Fruit fly (Drosophila melanogaster) whole organism, wandering third instar larva: ENCODE measurements around the gene CG5446.

Experiments
- Abd-B ChIP-seq: fragments of >200 bp; optimal IDR thresholded peaks from 2 replicates; lab custom pipeline; 2017; ENCODE audit warnings: missing biosample characterization, missing genetic modification characterization
- CG32264 ChIP-seq: fragments of 200-800 bp; sonication (Bioruptor generic); optimal IDR thresholded peaks from 2 replicates; lab custom pipeline; 2016; ENCODE audit warnings: missing biosample characterization, missing genetic modification characterization
- CrebA ChIP-seq: fragments of 200-800 bp; sonication (Bioruptor generic); optimal IDR thresholded peaks from 2 replicates; lab custom pipeline; 2016; ENCODE audit warnings: missing biosample characterization, mild to moderate bottlenecking, missing genetic modification characterization, borderline replicate concordance
- Dfd ChIP-seq: fragments of >200 bp; optimal IDR thresholded peaks from 2 replicates; lab custom pipeline; 2017; ENCODE audit warnings: missing biosample characterization, missing genetic modification characterization
- Dif ChIP-seq: fragments of 200-275, 200-300 bp; sonication (Bioruptor generic); optimal IDR thresholded peaks from 2 replicates; lab custom pipeline; 2018; ENCODE audit warnings: missing biosample characterization, missing genetic modification characterization; ENCODE audit not compliant: partially characterized antibody
- GATAd ChIP-seq: sonication (Bioruptor generic); optimal IDR thresholded peaks from 2 replicates; lab custom pipeline; 2016; ENCODE audit warnings: missing biosample characterization, missing genetic modification characterization
- HLH106 ChIP-seq: fragments of 200-800 bp; optimal IDR thresholded peaks from 3 replicates; lab custom pipeline; 2019; ENCODE audit warnings: missing biosample characterization, mild to moderate bottlenecking, missing genetic modification characterization, moderate library complexity
- Hnf4 ChIP-seq: fragments of 200-800 bp; sonication (Bioruptor generic); optimal IDR thresholded peaks from 2 replicates; lab custom pipeline; 2016; ENCODE audit warnings: missing biosample characterization, mild to moderate bottlenecking, missing genetic modification characterization
- Hr78 ChIP-seq: fragments of >200 bp; optimal IDR thresholded peaks from 2 replicates; lab custom pipeline; 2017; ENCODE audit warnings: missing biosample characterization, missing genetic modification characterization
- Hr83 ChIP-seq: fragments of 200-300 bp; sonication (Bioruptor generic); optimal IDR thresholded peaks from 2 replicates; lab custom pipeline; 2016; ENCODE audit warnings: missing biosample characterization, mild to moderate bottlenecking, missing genetic modification characterization, moderate library complexity; ENCODE audit not compliant: poor library complexity, severe bottlenecking
- Jra ChIP-seq: sonication (Bioruptor generic); optimal IDR thresholded peaks from 2 replicates; lab custom pipeline; 2016; ENCODE audit warnings: missing biosample characterization, missing genetic modification characterization
- Mio ChIP-seq: sonication (Bioruptor generic); optimal IDR thresholded peaks from 2 replicates; lab custom pipeline; 2016; ENCODE audit warnings: missing biosample characterization, missing genetic modification characterization
- Myc ChIP-seq: fragments of >200 bp; optimal IDR thresholded peaks from 2 replicates; lab custom pipeline; 2017
- N ChIP-seq: fragments of >200 bp; optimal IDR thresholded peaks from 2 replicates; lab custom pipeline; 2018; ENCODE audit warnings: missing biosample characterization, missing external identifiers, missing genetic modification characterization
- OdsH ChIP-seq: fragments of 200-800 bp; sonication (Bioruptor generic); optimal IDR thresholded peaks from 2 replicates; lab custom pipeline; 2016; ENCODE audit warnings: missing biosample characterization, mild to moderate bottlenecking, missing genetic modification characterization
- Rel ChIP-seq, 2 experiments: fragments of 200-800 bp; sonication (Bioruptor generic) in 1 of 2; optimal IDR thresholded peaks; 2 replicates in 1 of 2; 3 replicates in 1 of 2; lab custom pipeline; 2016 to 2019; ENCODE audit warnings: mild to moderate bottlenecking in 2 of 2, missing biosample characterization in 2 of 2, missing genetic modification characterization in 2 of 2, moderate library complexity in 1 of 2
- Sp1 ChIP-seq: fragments of 200-800 bp; sonication (Bioruptor generic); optimal IDR thresholded peaks from 3 replicates; lab custom pipeline; 2019; ENCODE audit warnings: missing biosample characterization, mild to moderate bottlenecking, missing genetic modification characterization, moderate library complexity
- Vsx2 ChIP-seq: fragments of 200-300, 225-300 bp; sonication (Bioruptor generic); optimal IDR thresholded peaks from 2 replicates; lab custom pipeline; 2018; ENCODE audit warnings: missing biosample characterization, missing genetic modification characterization; ENCODE audit not compliant: partially characterized antibody
- br ChIP-seq: fragments of 200-800 bp; sonication (Bioruptor generic); optimal IDR thresholded peaks from 2 replicates; lab custom pipeline; 2016; ENCODE audit warnings: missing biosample characterization, missing genetic modification characterization
- brk ChIP-seq: fragments of 200-800 bp; sonication (Bioruptor generic); optimal IDR thresholded peaks from 2 replicates; lab custom pipeline; 2016; ENCODE audit warnings: missing biosample characterization, mild to moderate bottlenecking, missing genetic modification characterization
- dl ChIP-seq, 2 experiments: fragments of 175-275, 200-275 bp in 1 of 2; fragments of 200-275 bp in 1 of 2; sonication (Bioruptor generic); optimal IDR thresholded peaks; lab custom pipeline; 2018; ENCODE audit warnings: mild to moderate bottlenecking in 2 of 2, missing biosample characterization in 2 of 2, missing genetic modification characterization in 2 of 2, moderate library complexity in 2 of 2; ENCODE audit not compliant: partially characterized antibody in 2 of 2, insufficient read depth in 1 of 2
- dsf ChIP-seq: sonication (Bioruptor generic); optimal IDR thresholded peaks from 2 replicates; lab custom pipeline; 2016; ENCODE audit warnings: missing biosample characterization, missing genetic modification characterization, borderline replicate concordance
- ey ChIP-seq: fragments of 200-800 bp; sonication (Bioruptor generic); optimal IDR thresholded peaks from 2 replicates; lab custom pipeline; 2016; ENCODE audit warnings: missing biosample characterization, missing genetic modification characterization
- foxo ChIP-seq, 2 experiments: fragments of 200-800 bp; sonication (Bioruptor generic); optimal IDR thresholded peaks; 2 replicates in 1 of 2; 3 replicates in 1 of 2; lab custom pipeline; 2016 to 2017; ENCODE audit warnings: missing biosample characterization in 2 of 2, missing genetic modification characterization in 2 of 2
- fru ChIP-seq: fragments of 200-800 bp; sonication (Bioruptor generic); optimal IDR thresholded peaks from 3 replicates; lab custom pipeline; 2016; ENCODE audit warnings: missing biosample characterization, mild to moderate bottlenecking, missing genetic modification characterization
- h ChIP-seq: fragments of 200-800 bp; sonication (Bioruptor generic); optimal IDR thresholded peaks from 3 replicates; lab custom pipeline; 2016; ENCODE audit warnings: missing biosample characterization, mild to moderate bottlenecking, missing genetic modification characterization
- jim ChIP-seq: fragments of 175-275, 200-325 bp; sonication (Bioruptor generic); optimal IDR thresholded peaks from 2 replicates; lab custom pipeline; 2016; ENCODE audit warnings: missing biosample characterization, mild to moderate bottlenecking, missing genetic modification characterization
- lola ChIP-seq: fragments of >200 bp; optimal IDR thresholded peaks from 2 replicates; lab custom pipeline; 2017; ENCODE audit warnings: missing biosample characterization, missing genetic modification characterization
- psq ChIP-seq: fragments of 200-800 bp; sonication (Bioruptor generic); optimal IDR thresholded peaks from 3 replicates; lab custom pipeline; 2017; ENCODE audit warnings: missing biosample characterization, mild to moderate bottlenecking, missing genetic modification characterization, moderate library complexity
- rgr ChIP-seq: fragments of 200-800 bp; sonication (Bioruptor generic); optimal IDR thresholded peaks from 3 replicates; lab custom pipeline; 2016; ENCODE audit warnings: missing biosample characterization, mild to moderate bottlenecking, missing genetic modification characterization
- sage ChIP-seq: fragments of 200-800 bp; sonication (Bioruptor generic); optimal IDR thresholded peaks from 2 replicates; lab custom pipeline; 2016; ENCODE audit warnings: missing biosample characterization, mild to moderate bottlenecking, missing genetic modification characterization
- tai ChIP-seq: sonication (Bioruptor generic); optimal IDR thresholded peaks from 2 replicates; lab custom pipeline; 2016; ENCODE audit warnings: missing biosample characterization, missing genetic modification characterization
- woc ChIP-seq: sonication (Bioruptor generic); optimal IDR thresholded peaks from 2 replicates; lab custom pipeline; 2016; ENCODE audit warnings: missing biosample characterization, mild to moderate bottlenecking, missing genetic modification characterization

The CG5446 gene

dm6 chr2L:12459191-12459590, 31.7 kb upstream of the CG5446 start:
- TF ChIP-seq sage (peak; percentile 32), tai (no peak)

dm6 chr2L:12457715-12458114, 30.2 kb upstream of the CG5446 start:
- TF ChIP-seq h (GFP tag; lab: Kevin White, UChicago), result no peak
- no peak for TF ChIP-seq Mio (GFP tag; lab: Kevin White, UChicago)
- TF ChIP-seq Rel (GFP tag; optimal IDR thresholded peaks at IDR 0.05; lab: Kevin White, UChicago), result no peak
- no peak for TF ChIP-seq Rel (tag; optimal IDR thresholded peaks at IDR 0.05; lab: Kevin White, UChicago)
- TF ChIP-seq OdsH (GFP tag; lab: Kevin White, UChicago), result no peak
- TF ChIP-seq GATAd (GFP tag; lab: Kevin White, UChicago), result no peak
- TF ChIP-seq ey (GFP tag; lab: Kevin White, UChicago), result no peak
- no peak for TF ChIP-seq jim
- no peak for TF ChIP-seq psq (GFP tag; lab: Kevin White, UChicago)
- TF ChIP-seq dl (GFP tag; optimal IDR thresholded peaks at IDR 0.05; lab: Kevin White, UChicago; ENCODE audit: insufficient read depth in 1 of 2, partially characterized antibody in 2 of 2), result no peak
- TF ChIP-seq br (GFP tag; lab: Kevin White, UChicago), result no peak
- no peak for TF ChIP-seq sage

DNA sequence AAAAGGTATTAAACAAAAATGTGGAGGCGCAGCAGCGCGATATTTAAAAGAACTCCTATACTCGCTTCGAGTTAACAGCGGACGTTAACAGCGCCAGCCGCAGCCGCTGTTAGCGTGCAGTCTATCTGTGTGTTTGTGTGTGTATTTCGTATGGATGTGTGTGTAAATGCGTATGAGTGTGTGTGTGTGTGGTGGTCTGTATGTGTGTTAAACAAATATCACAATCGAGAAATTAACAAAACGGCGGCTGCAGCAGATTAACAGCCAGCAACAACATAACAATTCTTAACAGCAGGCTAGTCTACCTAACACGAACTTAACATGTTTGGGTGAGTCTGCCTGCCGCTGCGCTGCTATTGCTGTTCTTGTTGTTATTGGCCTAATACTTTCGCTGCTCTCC, 29.7 kb upstream of the CG5446 start:
- TF ChIP-seq N (GFP tag; lab: Kevin White, UChicago), result no peak
- TF ChIP-seq Hr78 (GFP tag; lab: Kevin White, UChicago), result no peak
- peak; percentile 5 for TF ChIP-seq Hr83 (GFP tag; lab: Kevin White, UChicago)
- TF ChIP-seq Mio (GFP tag; lab: Kevin White, UChicago), result no peak
- no peak for TF ChIP-seq sage
- no peak for TF ChIP-seq HLH106 (tag; lab: Kevin White, UChicago)
- TF ChIP-seq Vsx2 (GFP tag; lab: Kevin White, UChicago), result no peak
- TF ChIP-seq br (GFP tag; lab: Kevin White, UChicago), result no peak
- peak; percentile 6 for TF ChIP-seq CG32264 (GFP tag; lab: Kevin White, UChicago)
- no peak for TF ChIP-seq brk
- TF ChIP-seq Sp1, result no peak
- peak; percentile 28 for TF ChIP-seq rgr (GFP tag; lab: Kevin White, UChicago)
- no peak for TF ChIP-seq Rel (GFP tag; optimal IDR thresholded peaks at IDR 0.05; lab: Kevin White, UChicago)
- no peak for TF ChIP-seq Rel (tag; optimal IDR thresholded peaks at IDR 0.05; lab: Kevin White, UChicago)
- TF ChIP-seq Hnf4 (GFP tag; lab: Kevin White, UChicago), result no peak
- no peak for TF ChIP-seq CrebA (GFP tag; lab: Kevin White, UChicago)
- TF ChIP-seq Abd-B (GFP tag; lab: Kevin White, UChicago), result no peak
- TF ChIP-seq lola (GFP tag; lab: Kevin White, UChicago), result no peak
- TF ChIP-seq GATAd (GFP tag; lab: Kevin White, UChicago), result no peak
- no peak for TF ChIP-seq OdsH (GFP tag; lab: Kevin White, UChicago)

- TF ChIP-seq foxo (GFP tag; optimal IDR thresholded peaks at IDR 0.05; lab: Kevin White, UChicago), result no peak
- no peak for TF ChIP-seq tai
- no peak for TF ChIP-seq h (GFP tag; lab: Kevin White, UChicago)
- TF ChIP-seq Dif (GFP tag; lab: Kevin White, UChicago), result no peak
- TF ChIP-seq CrebA (GFP tag; lab: Kevin White, UChicago), result no peak
- TF ChIP-seq lola (GFP tag; lab: Kevin White, UChicago), result no peak
- no peak for TF ChIP-seq Hr78 (GFP tag; lab: Kevin White, UChicago)
- no peak for TF ChIP-seq jim
- TF ChIP-seq Dfd, result no peak
- TF ChIP-seq Hr83 (GFP tag; lab: Kevin White, UChicago), result no peak
- no peak for TF ChIP-seq brk
- no peak for TF ChIP-seq HLH106 (tag; lab: Kevin White, UChicago)
- TF ChIP-seq Sp1, result no peak
- TF ChIP-seq N (GFP tag; lab: Kevin White, UChicago), result no peak
- TF ChIP-seq Jra (GFP tag; lab: Kevin White, UChicago), result no peak
- no peak for TF ChIP-seq psq (GFP tag; lab: Kevin White, UChicago)
- no peak for TF ChIP-seq Abd-B (GFP tag; lab: Kevin White, UChicago)
- no peak for TF ChIP-seq sage
Measured at dm6 chr2L:12455750-12456149, 28.2 kb upstream of the CG5446 start.

DNA sequence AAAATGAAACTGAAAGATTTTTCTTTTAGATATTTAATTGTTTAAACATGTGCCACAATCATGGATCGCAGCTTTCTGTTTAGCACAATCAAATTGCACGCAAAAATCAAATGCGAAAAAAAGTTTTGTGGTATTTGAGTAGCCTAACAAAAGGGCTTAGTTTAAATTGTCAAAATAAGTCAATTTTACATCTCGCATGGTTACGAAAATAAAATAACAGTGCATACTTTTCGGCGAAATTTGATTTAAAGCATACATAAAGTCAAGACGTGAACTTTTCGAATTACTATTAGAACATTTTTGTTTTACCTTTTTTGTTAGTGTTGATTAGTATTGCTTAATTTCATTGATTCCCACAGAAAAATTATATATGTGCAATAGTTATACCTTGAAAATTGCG, 27.5 kb upstream of the CG5446 start:
- TF ChIP-seq fru (GFP tag; lab: Kevin White, UChicago) (no peak), HLH106 (tag; lab: Kevin White, UChicago) (no peak), Mio (GFP tag; lab: Kevin White, UChicago) (no peak), dsf (GFP tag; lab: Kevin White, UChicago) (no peak), psq (GFP tag; lab: Kevin White, UChicago) (no peak), Vsx2 (GFP tag; lab: Kevin White, UChicago) (peak; percentile 76), CrebA (GFP tag; lab: Kevin White, UChicago) (no peak), CG32264 (GFP tag; lab: Kevin White, UChicago) (no peak), sage (peak; percentile 17), Myc (lab: Kevin White, UChicago) (peak; percentile 85), tai (no peak), foxo (GFP tag; optimal IDR thresholded peaks at IDR 0.05; lab: Kevin White, UChicago) (no peak), rgr (GFP tag; lab: Kevin White, UChicago) (no peak), N (GFP tag; lab: Kevin White, UChicago) (peak; percentile 49), brk (peak; percentile 42), Hnf4 (GFP tag; lab: Kevin White, UChicago) (peak; percentile 15), woc (peak; percentile 2), lola (GFP tag; lab: Kevin White, UChicago) (no peak)
